Fruit fly (Drosophila melanogaster) whole organism, adult: ENCODE measurements around the gene Hira.

ENCODE experiments used
- CG11617 ChIP-seq: fragments of 200-800 bp; sonication (Bioruptor generic); optimal IDR thresholded peaks from 2 replicates; lab custom pipeline; 2017; ENCODE audit warnings: mild to moderate bottlenecking, missing biosample characterization, missing genetic modification reagents, missing genetic modification characterization
- CG14711 ChIP-seq: fragments of 200-800 bp; sonication (Bioruptor generic); optimal IDR thresholded peaks from 2 replicates; lab custom pipeline; 2018; ENCODE audit warnings: missing biosample characterization, mild to moderate bottlenecking, missing genetic modification characterization, moderate library complexity
- CG7045 ChIP-seq: fragments of 200-800 bp; sonication (Bioruptor generic); optimal IDR thresholded peaks from 2 replicates; lab custom pipeline; 2017; ENCODE audit warnings: missing biosample characterization, mild to moderate bottlenecking, missing genetic modification characterization
- Hr96 ChIP-seq: fragments of 200-800 bp; sonication (Bioruptor generic); optimal IDR thresholded peaks from 2 replicates; lab custom pipeline; 2016; ENCODE audit warnings: missing biosample characterization, missing genetic modification characterization
- Mnt ChIP-seq: fragments of 200-800 bp; sonication (Bioruptor generic); optimal IDR thresholded peaks from 2 replicates; lab custom pipeline; 2016; ENCODE audit warnings: missing biosample characterization, mild to moderate bottlenecking, missing genetic modification characterization
- bab1 ChIP-seq: fragments of 200-800 bp; sonication (Bioruptor generic); optimal IDR thresholded peaks from 3 replicates; lab custom pipeline; 2019; ENCODE audit warnings: missing biosample characterization, mild to moderate bottlenecking, missing genetic modification characterization, moderate library complexity
- cic ChIP-seq: fragments of 200-800 bp; sonication (Bioruptor generic); optimal IDR thresholded peaks from 2 replicates; lab custom pipeline; 2017; ENCODE audit warnings: missing biosample characterization, mild to moderate bottlenecking, missing genetic modification characterization, moderate library complexity
- kay ChIP-seq: fragments of 200-800 bp; sonication (Bioruptor generic); peaks from one replicate; lab custom pipeline; 2016; ENCODE audit warnings: missing biosample characterization, missing genetic modification characterization, borderline replicate concordance
- pad ChIP-seq: fragments of 200-800 bp; sonication (Bioruptor generic); optimal IDR thresholded peaks from 3 replicates; lab custom pipeline; 2017; ENCODE audit warnings: missing biosample characterization, missing genetic modification characterization, mild to moderate bottlenecking, moderate library complexity, missing genetic modification reagents

DNA sequence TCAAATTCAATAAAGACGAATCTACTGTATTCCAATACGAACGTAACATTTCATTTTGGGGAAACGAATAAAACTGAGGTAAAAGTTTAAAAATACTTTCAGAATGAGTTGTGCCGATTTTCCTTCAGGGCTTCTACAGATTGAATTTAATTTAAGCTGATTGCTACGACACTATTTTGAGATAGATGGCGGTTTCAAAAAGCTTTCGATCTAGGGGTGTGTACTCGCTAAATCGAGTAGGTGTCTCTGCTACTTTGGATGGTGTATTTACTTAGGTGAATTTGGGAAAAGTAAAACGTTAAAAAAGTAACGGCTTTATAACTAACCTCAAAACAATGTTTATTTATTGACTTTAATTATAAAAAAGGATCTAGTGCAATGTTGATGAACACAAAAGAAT lies 43.1 kb upstream of the Hira start:
- TF ChIP-seq CG7045 (GFP tag; lab: Kevin White, UChicago) (no peak), CG11617 (GFP tag; lab: Kevin White, UChicago) (no peak), kay (no peak), Hr96 (no peak), CG14711 (tag; lab: Kevin White, UChicago) (no peak), Mnt (GFP tag; lab: Kevin White, UChicago) (no peak), cic (GFP tag; lab: Kevin White, UChicago) (no peak), pad (GFP tag; lab: Kevin White, UChicago) (no peak), bab1 (peak; percentile 54)
